Fruit fly (Drosophila melanogaster): ENCODE data around the gene CG43922.

- TF ChIP-seq CG8478 (optimal IDR thresholded peaks at IDR 0.05) = no peak
- TF ChIP-seq CTCF (optimal IDR thresholded peaks at IDR 0.05) = no peak
Observed at dm6 chr2L:6306895-6307294, 1.7 kb downstream of the CG43922 start.

Measured in S2 (cell line).